Worm (Caenorhabditis elegans): ENCODE results near the gene pges-2.

- TF ChIP-seq tab-1 (GFP tag; IDR thresholded peaks at IDR 0.05) (no peak), flt-1 (GFP tag; IDR thresholded peaks at IDR 0.05) (no peak), ref-1 (GFP tag; conservative IDR thresholded peaks at IDR 0.05) (no peak), ztf-29 (GFP tag; IDR thresholded peaks at IDR 0.05) (no peak)
These were observed 19.5 kb upstream of the pges-2 start, which contains the start of gene nfu-1 for ce11 chrIV:10387113-10387512.
